Worm (Caenorhabditis elegans) whole organism, L4 larva: ENCODE results near the gene gad-3.

ENCODE experiments used
- F49E8.2 ChIP-seq: sonication (generic microtip); optimal IDR thresholded peaks from 2 replicates; lab custom pipeline; 2016; ENCODE audit warnings: missing compliant biosample characterization, mild to moderate bottlenecking, missing genetic modification characterization, borderline replicate concordance
- T26A8.4 ChIP-seq: fragments of 200-800 bp; sonication (Bioruptor generic); IDR thresholded peaks from 2 replicates; pipeline ENCODE4 v1.3.6; 2022; ENCODE audit warnings: missing genetic modification characterization, missing compliant biosample characterization
- Y5F2A.4 ChIP-seq: fragments of 200-800 bp; sonication (Bioruptor generic); optimal IDR thresholded peaks from 2 replicates; lab custom pipeline; 2018; ENCODE audit warnings: mild to moderate bottlenecking, missing genetic modification characterization, missing compliant biosample characterization
- ama-1 ChIP-seq: fragments of 150-350 bp; optimal IDR thresholded peaks from 2 replicates; lab custom pipeline; 2014; ENCODE audit warnings: inconsistent platforms, mixed read lengths
- attf-4 ChIP-seq: sonication (generic microtip); optimal IDR thresholded peaks from 3 replicates; lab custom pipeline; 2017; ENCODE audit warnings: missing biosample characterization, missing genetic modification characterization
- ceh-44 ChIP-seq: fragments of 200-800 bp; sonication (Bioruptor generic); IDR thresholded peaks from 2 replicates; pipeline ENCODE4 v1.3.6; 2022; ENCODE audit warnings: missing genetic modification reagents, missing genetic modification characterization, missing compliant biosample characterization
- ces-1 ChIP-seq: fragments of 150-350 bp; sonication (generic microtip); optimal IDR thresholded peaks from 4 replicates; lab custom pipeline; 2014; ENCODE audit warnings: missing biosample characterization, missing genetic modification reagents, missing genetic modification characterization
- ctbp-1 ChIP-seq: fragments of 200-800 bp; sonication (Bioruptor generic); IDR thresholded peaks from 2 replicates; pipeline ENCODE4 v1.3.6; 2022; ENCODE audit warnings: missing genetic modification reagents, missing genetic modification characterization, missing compliant biosample characterization
- duxl-1 ChIP-seq: sonication (generic microtip); optimal IDR thresholded peaks from 2 replicates; lab custom pipeline; 2016; ENCODE audit warnings: mild to moderate bottlenecking, missing genetic modification characterization, moderate library complexity, missing compliant biosample characterization; ENCODE audit not compliant: poor library complexity
- egl-27 ChIP-seq: sonication (generic microtip); optimal IDR thresholded peaks from 3 replicates; lab custom pipeline; 2017; ENCODE audit warnings: missing biosample characterization, missing genetic modification reagents, missing genetic modification characterization
- fkh-10 ChIP-seq: fragments of 150-350 bp; optimal IDR thresholded peaks from 2 replicates; lab custom pipeline; 2014; ENCODE audit warnings: missing biosample characterization, missing genetic modification reagents, missing genetic modification characterization
- fos-1 ChIP-seq: fragments of 150-350 bp; optimal IDR thresholded peaks from 2 replicates; lab custom pipeline; 2014; ENCODE audit warnings: missing biosample characterization, missing genetic modification characterization
- hlh-11 ChIP-seq: fragments of 200-800 bp; sonication (Bioruptor generic); optimal IDR thresholded peaks from 2 replicates; lab custom pipeline; 2018; ENCODE audit warnings: mild to moderate bottlenecking, missing genetic modification characterization, missing compliant biosample characterization
- hlh-30 ChIP-seq: sonication (generic microtip); optimal IDR thresholded peaks from 2 replicates; lab custom pipeline; 2017; ENCODE audit warnings: antibody characterized with exemption, mild to moderate bottlenecking, missing genetic modification characterization, missing compliant biosample characterization; ENCODE audit not compliant: insufficient read depth
- jun-1 ChIP-seq: fragments of 150-350 bp; optimal IDR thresholded peaks from 2 replicates; lab custom pipeline; 2014; ENCODE audit warnings: missing biosample characterization, missing genetic modification reagents, missing genetic modification characterization
- lin-15B ChIP-seq: fragments of 150-350 bp; sonication (generic microtip); optimal IDR thresholded peaks from 3 replicates; lab custom pipeline; 2014; ENCODE audit warnings: missing biosample characterization, missing genetic modification characterization
- madf-9 ChIP-seq: fragments of 200-800 bp; sonication (Bioruptor generic); conservative IDR thresholded peaks from 2 replicates; pipeline ENCODE4 v1.3.6; 2022; ENCODE audit warnings: missing genetic modification reagents, missing genetic modification characterization, missing compliant biosample characterization
- mdl-1 ChIP-seq, 2 experiments: fragments of 150-350 bp in 1 of 2; sonication (generic microtip) in 1 of 2; optimal IDR thresholded peaks; 2 replicates each; lab custom pipeline; 2014 to 2017; ENCODE audit warnings: missing biosample characterization in 2 of 2, missing genetic modification characterization in 2 of 2
- mep-1 ChIP-seq: fragments of 150-350 bp; sonication (generic microtip); optimal IDR thresholded peaks from 3 replicates; lab custom pipeline; 2014; ENCODE audit warnings: missing biosample characterization, missing genetic modification characterization
- nhr-11 ChIP-seq: fragments of 150-350 bp; optimal IDR thresholded peaks from 2 replicates; lab custom pipeline; 2014; ENCODE audit warnings: missing biosample characterization, missing genetic modification characterization
- nhr-237 ChIP-seq: sonication (generic microtip); optimal IDR thresholded peaks from 2 replicates; lab custom pipeline; 2017; ENCODE audit warnings: missing biosample characterization, missing genetic modification characterization
- nhr-41 ChIP-seq: fragments of 200-800 bp; sonication (Bioruptor generic); IDR thresholded peaks from 2 replicates; pipeline ENCODE4 v1.3.6; 2022; ENCODE audit warnings: missing genetic modification reagents, missing genetic modification characterization, missing compliant biosample characterization
- pha-4 ChIP-seq, 2 experiments: fragments of 150-350 bp in 1 of 2; fragments of 200-800 bp in 1 of 2; sonication (Bioruptor generic) in 1 of 2; IDR thresholded peaks in 1 of 2; optimal IDR thresholded peaks in 1 of 2; 2 replicates each; pipeline versions ENCODE4 v1.3.6 to Lab custom; 2014 to 2022; ENCODE audit warnings: missing genetic modification characterization in 2 of 2, missing genetic modification reagents in 2 of 2, missing biosample characterization in 1 of 2, missing compliant biosample characterization in 1 of 2
- skn-1 ChIP-seq: fragments of 150-350 bp; optimal IDR thresholded peaks from 2 replicates; lab custom pipeline; 2014; ENCODE audit warnings: missing biosample characterization, missing genetic modification characterization
- unc-39 ChIP-seq: sonication (generic microtip); optimal IDR thresholded peaks from 2 replicates; lab custom pipeline; 2017; ENCODE audit warnings: missing biosample characterization, missing genetic modification characterization
- unc-62 ChIP-seq, 3 experiments: fragments of 150-350 bp in 1 of 3; sonication (generic microtip); optimal IDR thresholded peaks in 2 of 3; peaks in 1 of 3; 1 replicate in 1 of 3; 2 replicates in 2 of 3; lab custom pipeline; 2014 to 2017; ENCODE audit warnings: missing biosample characterization in 3 of 3, missing genetic modification characterization in 3 of 3, missing genetic modification reagents in 3 of 3, missing genotype in 1 of 3
- vab-7 ChIP-seq: fragments of 200-800 bp; sonication (Bioruptor generic); IDR thresholded peaks from 2 replicates; pipeline ENCODE4 v1.3.6; 2022; ENCODE audit warnings: missing genetic modification reagents, missing genetic modification characterization, missing compliant biosample characterization
- zag-1 ChIP-seq: fragments of 150-350 bp; optimal IDR thresholded peaks from 2 replicates; lab custom pipeline; 2014; ENCODE audit warnings: missing biosample characterization, missing genetic modification characterization
- zfp-2 ChIP-seq: sonication (generic microtip); optimal IDR thresholded peaks from 2 replicates; lab custom pipeline; 2016; ENCODE audit warnings: mild to moderate bottlenecking, missing genetic modification characterization, missing compliant biosample characterization
- zfp-3 ChIP-seq: fragments of 200-800 bp; sonication (Bioruptor generic); conservative IDR thresholded peaks from 2 replicates; pipeline ENCODE4 v1.3.6; 2022; ENCODE audit warnings: missing genetic modification reagents, missing genetic modification characterization, missing compliant biosample characterization
- zip-11 ChIP-seq: fragments of 200-800 bp; sonication (Bioruptor generic); IDR thresholded peaks from 2 replicates; pipeline ENCODE4 v1.3.6; 2022; ENCODE audit warnings: missing genetic modification characterization, missing compliant biosample characterization
- zip-2 ChIP-seq: fragments of 150-350 bp; optimal IDR thresholded peaks from 2 replicates; lab custom pipeline; 2014; ENCODE audit warnings: missing biosample characterization, missing genetic modification characterization
- ztf-11 ChIP-seq: fragments of 150-350 bp; optimal IDR thresholded peaks from 2 replicates; lab custom pipeline; 2014; ENCODE audit warnings: missing biosample characterization, missing genetic modification characterization

The gad-3 gene

DNA sequence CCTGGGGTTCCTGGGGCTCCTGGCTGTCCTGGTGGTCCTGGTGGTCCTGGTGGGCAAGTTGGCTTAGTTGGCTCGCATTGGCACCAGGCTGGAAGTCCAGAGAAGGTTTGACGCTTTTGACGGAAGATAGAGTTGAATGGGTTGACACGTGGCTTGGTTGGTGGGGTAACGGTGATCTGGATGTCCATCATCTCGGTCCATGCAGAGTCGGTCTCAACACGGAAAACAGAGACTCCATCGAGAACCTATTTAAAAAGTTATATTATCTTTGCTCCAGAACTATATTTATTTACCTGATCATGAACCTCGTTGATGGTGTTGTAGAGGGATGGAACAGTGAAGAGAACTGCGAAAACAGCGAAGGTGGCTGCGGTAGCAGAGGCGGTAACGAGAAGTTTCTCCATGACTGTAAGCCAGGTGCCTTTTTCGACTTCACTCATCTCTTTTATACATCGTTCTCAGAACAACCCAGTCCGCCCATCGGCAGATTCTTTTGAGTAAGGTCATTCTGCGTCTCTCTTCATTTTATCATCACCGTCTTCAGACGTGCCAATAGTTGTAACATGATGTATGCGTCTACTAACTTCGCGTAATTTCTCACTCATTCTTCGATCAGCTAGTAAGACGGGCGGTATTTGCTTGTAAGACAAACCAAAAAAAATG lies 12.4 kb downstream of the gad-3 start, which contains the start of gene col-144 (continued):
- TF ChIP-seq skn-1, result no peak
- peak in 1 of 2 experiments; percentile 17 for TF ChIP-seq unc-62 (GFP tag; optimal IDR thresholded peaks at IDR 0.05 in 1 of 2; lab: Kevin White, UChicago)
- TF ChIP-seq unc-62 (tag; optimal IDR thresholded peaks at IDR 0.05; lab: Kevin White, UChicago), result no peak
- TF ChIP-seq hlh-30 (tag; lab: Kevin White, UChicago), result peak; percentile 41

DNA sequence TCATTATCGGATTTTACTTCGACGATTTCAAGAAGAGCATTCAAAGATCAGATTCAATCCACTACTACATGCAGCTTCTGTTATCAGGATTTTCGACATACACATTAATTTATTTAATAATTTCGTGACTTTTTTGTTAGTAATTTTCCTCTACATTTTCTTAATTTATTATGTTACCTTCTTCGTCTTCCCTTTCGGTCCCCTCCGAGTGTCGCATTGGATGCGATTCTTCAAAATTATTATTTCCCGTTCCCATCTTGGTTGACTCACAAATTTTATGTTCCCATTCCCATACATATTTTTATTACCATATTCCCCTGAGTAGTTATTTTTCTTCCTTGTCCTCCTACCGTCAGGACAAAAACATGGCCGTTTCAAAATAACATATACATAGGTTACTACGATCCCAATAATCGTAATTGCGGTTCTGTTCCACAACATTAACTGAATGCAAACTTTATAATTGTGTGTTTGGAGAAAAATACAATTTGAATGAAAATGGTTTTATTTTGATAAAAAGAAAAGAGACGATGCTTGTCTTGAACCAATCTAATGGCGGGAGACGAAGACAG lies 13.6 kb downstream of the gad-3 start:
- TF ChIP-seq ama-1 (lab: Kevin White, UChicago) (peak; percentile 79), mep-1 (tag; lab: Kevin White, UChicago) (peak; percentile 27), zfp-3 (GFP tag; lab: Robert Waterston, UW) (peak; percentile 74; the same call in 1 of the 2 replicates), T26A8.4 (peak; percentile 82)

DNA sequence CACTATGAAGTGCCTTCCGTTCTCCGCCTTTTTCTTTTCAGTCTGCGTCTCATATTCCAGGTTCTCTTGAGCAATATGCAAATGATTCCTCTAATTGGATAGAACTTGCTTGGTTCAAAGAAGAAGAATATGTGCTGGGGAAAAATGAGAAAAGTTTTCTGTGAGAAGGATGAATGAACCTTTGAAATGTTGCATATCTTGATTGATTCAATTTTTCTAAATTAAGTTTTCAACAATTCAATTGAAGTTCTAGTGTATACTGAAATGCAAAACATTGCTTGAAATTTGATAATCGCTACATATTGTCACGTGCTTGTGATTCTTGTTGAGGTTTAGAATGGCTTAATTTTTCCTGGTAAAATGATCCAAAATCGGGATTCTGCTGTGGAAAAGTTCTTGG lies 15.2 kb downstream of the gad-3 start:
- no peak for TF ChIP-seq zfp-2 (tag; lab: Kevin White, UChicago)
- TF ChIP-seq attf-4, result no peak
- TF ChIP-seq fkh-10 (GFP tag; lab: Kevin White, UChicago), result peak; percentile 81
- TF ChIP-seq mdl-1 (tag; optimal IDR thresholded peaks at IDR 0.05; lab: Kevin White, UChicago), result peak in 1 of 2 experiments; percentile 2
- no peak for TF ChIP-seq vab-7 (GFP tag; lab: Robert Waterston, UW)
- TF ChIP-seq ces-1 (GFP tag; lab: Kevin White, UChicago), result peak; percentile 80
- no peak for TF ChIP-seq egl-27

DNA sequence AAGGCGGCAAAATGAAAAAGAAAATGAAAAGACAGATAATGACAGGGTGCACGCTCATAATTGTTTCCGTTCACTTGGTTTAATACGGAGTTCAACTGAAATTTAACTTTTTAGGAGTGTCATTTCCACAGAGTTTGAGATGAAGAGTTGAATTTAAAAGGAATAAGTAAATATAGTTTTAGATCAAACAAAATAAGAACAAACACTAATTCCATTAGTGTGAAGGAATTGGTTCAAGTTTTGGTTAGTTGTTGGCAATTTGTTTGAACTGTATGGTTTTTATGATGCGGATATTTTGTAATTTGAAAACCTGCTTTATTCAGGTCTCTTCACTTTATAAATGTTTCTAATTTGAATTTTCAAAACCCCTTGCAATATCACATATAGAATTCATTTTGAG lies 16.1 kb downstream of the gad-3 start, which contains the start of gene B0222.15:
Gene B0222.15 (minus strand): TSS at position 101 of the 400 bp plus-strand sequence.
- TF ChIP-seq nhr-237 (no peak), nhr-11 (tag; lab: Kevin White, UChicago) (no peak), F49E8.2 (tag; lab: Kevin White, UChicago) (no peak), madf-9 (GFP tag; lab: Robert Waterston, UW) (no peak), nhr-41 (GFP tag; lab: Robert Waterston, UW) (no peak), lin-15B (tag; lab: Kevin White, UChicago) (no peak), jun-1 (tag; lab: Kevin White, UChicago) (no peak), ctbp-1 (GFP tag; lab: Robert Waterston, UW) (no peak), ztf-11 (tag; lab: Kevin White, UChicago) (no peak), pha-4 (GFP tag; IDR thresholded peaks at IDR 0.05; lab: Robert Waterston, UW) (no peak), pha-4 (tag; optimal IDR thresholded peaks at IDR 0.05; lab: Kevin White, UChicago) (no peak), zip-2 (no peak), zag-1 (tag; lab: Kevin White, UChicago) (no peak), hlh-11 (tag; lab: Kevin White, UChicago) (no peak), fos-1 (tag; lab: Kevin White, UChicago) (no peak), attf-4 (no peak), ceh-44 (no peak), Y5F2A.4 (GFP tag; lab: Kevin White, UChicago) (no peak), unc-39 (tag; lab: Kevin White, UChicago) (no peak), duxl-1 (tag; lab: Kevin White, UChicago) (no peak), zip-11 (GFP tag; lab: Robert Waterston, UW) (no peak)
